Worm (Caenorhabditis elegans) whole organism, mixed stage, embryonic: ENCODE results near the gene ttll-4.

Experiments
- M03D4.4 ChIP-seq: sonication (generic microtip); optimal IDR thresholded peaks from 2 replicates; lab custom pipeline; 2017; ENCODE audit warnings: mild to moderate bottlenecking, missing genetic modification characterization, missing compliant biosample characterization
- blmp-1 ChIP-seq: fragments of 150-350 bp; optimal IDR thresholded peaks from 2 replicates; lab custom pipeline; 2014; ENCODE audit warnings: missing biosample characterization, missing genetic modification characterization
- ceh-39 ChIP-seq: fragments of 150-350 bp; optimal IDR thresholded peaks from 2 replicates; lab custom pipeline; 2014; ENCODE audit warnings: missing biosample characterization, missing genetic modification characterization
- ceh-43 ChIP-seq: fragments of 200-800 bp; sonication (Bioruptor generic); optimal IDR thresholded peaks from 2 replicates; lab custom pipeline; 2018; ENCODE audit warnings: mild to moderate bottlenecking, missing genetic modification characterization, moderate library complexity, missing compliant biosample characterization
- ces-1 ChIP-seq: fragments of 150-350 bp; optimal IDR thresholded peaks from 2 replicates; lab custom pipeline; 2014; ENCODE audit warnings: missing biosample characterization, missing genetic modification reagents, missing genetic modification characterization
- cnd-1 ChIP-seq: fragments of 200-800 bp; sonication (Bioruptor generic); optimal IDR thresholded peaks from 2 replicates; lab custom pipeline; 2018; ENCODE audit warnings: mild to moderate bottlenecking, missing genetic modification characterization, missing compliant biosample characterization
- drap-1 ChIP-seq: fragments of 200-800 bp; sonication (Bioruptor generic); optimal IDR thresholded peaks from 3 replicates; lab custom pipeline; 2018; ENCODE audit warnings: mild to moderate bottlenecking, missing genetic modification characterization, missing compliant biosample characterization
- elt-1 ChIP-seq: sonication (generic microtip); optimal IDR thresholded peaks from 2 replicates; lab custom pipeline; 2017; ENCODE audit warnings: missing genetic modification characterization, mild to moderate bottlenecking, missing compliant biosample characterization, antibody characterized with exemption, moderate library complexity, borderline replicate concordance; ENCODE audit not compliant: insufficient read depth
- ham-2 ChIP-seq: fragments of 200-800 bp; sonication (Bioruptor generic); optimal IDR thresholded peaks from 2 replicates; lab custom pipeline; 2018; ENCODE audit warnings: mild to moderate bottlenecking, missing genetic modification characterization, missing compliant biosample characterization
- lin-13 ChIP-seq: fragments of 150-350 bp; optimal IDR thresholded peaks from 2 replicates; lab custom pipeline; 2014; ENCODE audit warnings: missing biosample characterization, missing genetic modification characterization
- lin-32 ChIP-seq: fragments of 200-800 bp; sonication (Bioruptor generic); optimal IDR thresholded peaks from 2 replicates; lab custom pipeline; 2018; ENCODE audit warnings: mild to moderate bottlenecking, missing genetic modification characterization, missing compliant biosample characterization
- lsy-2 ChIP-seq: fragments of 150-350 bp; optimal IDR thresholded peaks from 2 replicates; lab custom pipeline; 2014; ENCODE audit warnings: missing biosample characterization, missing genetic modification characterization
- mab-5 ChIP-seq: fragments of 150-350 bp; optimal IDR thresholded peaks from 2 replicates; lab custom pipeline; 2014; ENCODE audit warnings: missing biosample characterization, missing genetic modification characterization
- mep-1 ChIP-seq: fragments of 150-350 bp; optimal IDR thresholded peaks from 2 replicates; lab custom pipeline; 2017; ENCODE audit warnings: missing biosample characterization, missing genetic modification reagents, missing genetic modification characterization, inconsistent platforms
- mls-2 ChIP-seq: sonication (generic microtip); optimal IDR thresholded peaks from 2 replicates; lab custom pipeline; 2016; ENCODE audit warnings: mild to moderate bottlenecking, missing genetic modification characterization, moderate library complexity, missing compliant biosample characterization
- nhr-12 ChIP-seq: fragments of 150-350 bp; optimal IDR thresholded peaks from 2 replicates; lab custom pipeline; 2014; ENCODE audit warnings: missing biosample characterization, missing genetic modification characterization
- nhr-2 ChIP-seq: fragments of 150-350 bp; optimal IDR thresholded peaks from 2 replicates; lab custom pipeline; 2014; ENCODE audit warnings: missing biosample characterization, missing genetic modification characterization
- nhr-237 ChIP-seq: fragments of 150-350 bp; optimal IDR thresholded peaks from 2 replicates; lab custom pipeline; 2014; ENCODE audit warnings: missing biosample characterization, missing genetic modification characterization
- nhr-28 ChIP-seq: fragments of 150-350 bp; optimal IDR thresholded peaks from 2 replicates; lab custom pipeline; 2014; ENCODE audit warnings: missing biosample characterization, missing genetic modification characterization
- nhr-76 ChIP-seq: sonication (generic microtip); optimal IDR thresholded peaks from 2 replicates; lab custom pipeline; 2017; ENCODE audit warnings: missing biosample characterization, missing genetic modification characterization
- pha-4 ChIP-seq: fragments of 150-350 bp; optimal IDR thresholded peaks from 2 replicates; lab custom pipeline; 2018; ENCODE audit warnings: missing biosample characterization, missing genetic modification reagents, missing genetic modification characterization
- sem-2 ChIP-seq: fragments of 200-800 bp; sonication (Bioruptor generic); optimal IDR thresholded peaks from 2 replicates; lab custom pipeline; 2018; ENCODE audit warnings: mild to moderate bottlenecking, missing genetic modification characterization, missing compliant biosample characterization
- snpc-4 ChIP-seq: fragments of 150-350 bp; optimal IDR thresholded peaks from 2 replicates; lab custom pipeline; 2014; ENCODE audit warnings: missing biosample characterization, missing genetic modification characterization
- sptf-1 ChIP-seq: sonication (generic microtip); optimal IDR thresholded peaks from 2 replicates; lab custom pipeline; 2017; ENCODE audit warnings: mild to moderate bottlenecking, missing genetic modification characterization, moderate library complexity, missing compliant biosample characterization
- tbx-8 ChIP-seq: fragments of 200-800 bp; sonication (Bioruptor generic); optimal IDR thresholded peaks from 2 replicates; lab custom pipeline; 2018; ENCODE audit warnings: mild to moderate bottlenecking, missing genetic modification characterization, moderate library complexity, missing compliant biosample characterization
- unc-120 ChIP-seq: sonication (generic microtip); optimal IDR thresholded peaks from 2 replicates; lab custom pipeline; 2017; ENCODE audit warnings: missing genetic modification characterization, missing compliant biosample characterization; ENCODE audit not compliant: poor library complexity, severe bottlenecking
- unc-39 ChIP-seq: fragments of 150-350 bp; optimal IDR thresholded peaks from 2 replicates; lab custom pipeline; 2014; ENCODE audit warnings: missing biosample characterization, missing genetic modification characterization
- unc-62 ChIP-seq: fragments of 150-350 bp; optimal IDR thresholded peaks from 2 replicates; lab custom pipeline; 2014; ENCODE audit warnings: missing biosample characterization, missing genetic modification reagents, missing genetic modification characterization
- zip-8 ChIP-seq: fragments of 150-350 bp; optimal IDR thresholded peaks from 2 replicates; lab custom pipeline; 2014; ENCODE audit warnings: missing biosample characterization, missing genetic modification characterization

ttll-4 gene

DNA sequence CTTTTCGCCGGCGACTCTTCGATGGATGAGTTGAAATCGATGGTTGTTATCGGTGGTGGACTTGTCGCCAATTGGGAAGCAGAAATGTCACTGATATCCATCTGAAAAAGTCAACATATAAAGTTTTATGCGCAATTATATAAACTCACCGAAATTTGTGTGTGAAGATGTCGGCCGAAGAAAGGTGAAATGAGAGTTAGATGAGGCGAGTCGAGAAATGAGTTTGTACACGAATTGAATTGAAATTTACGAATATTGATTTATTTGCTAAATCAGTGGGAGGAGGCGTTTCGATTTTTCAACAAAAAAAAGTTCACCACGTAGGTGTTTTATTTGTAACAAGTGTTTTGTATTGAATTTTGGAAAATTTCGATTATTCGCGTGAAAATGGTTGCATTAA, 22.6 kb upstream of the ttll-4 start, which contains the start of gene kel-10:
Gene kel-10 (minus strand): TSS at position 101 of the 400 bp plus-strand sequence.
- TF ChIP-seq lin-32 (GFP tag; lab: Kevin White, UChicago) (no peak), pha-4 (tag; lab: Kevin White, UChicago) (no peak), mls-2 (tag; lab: Kevin White, UChicago) (no peak)

- TF ChIP-seq cnd-1 (tag; lab: Kevin White, UChicago): no peak
- no peak for TF ChIP-seq unc-39 (tag; lab: Kevin White, UChicago)
- no peak for TF ChIP-seq ces-1 (GFP tag; lab: Kevin White, UChicago)
- no peak for TF ChIP-seq sptf-1
- TF ChIP-seq lin-32 (GFP tag; lab: Kevin White, UChicago): no peak
- TF ChIP-seq zip-8 (tag; lab: Kevin White, UChicago): no peak
- TF ChIP-seq ceh-39 (tag; lab: Kevin White, UChicago): no peak
- TF ChIP-seq mls-2 (tag; lab: Kevin White, UChicago): no peak
- TF ChIP-seq blmp-1 (tag; lab: Kevin White, UChicago): no peak
- TF ChIP-seq nhr-76: no peak
- no peak for TF ChIP-seq mab-5 (tag; lab: Kevin White, UChicago)
- TF ChIP-seq ham-2 (GFP tag; lab: Kevin White, UChicago): no peak
- TF ChIP-seq pha-4 (tag; lab: Kevin White, UChicago): no peak
- TF ChIP-seq nhr-2 (tag; lab: Kevin White, UChicago): no peak
- TF ChIP-seq unc-120 (tag; lab: Kevin White, UChicago): no peak
- TF ChIP-seq M03D4.4 (tag; lab: Kevin White, UChicago): no peak
- TF ChIP-seq sem-2 (GFP tag; lab: Kevin White, UChicago): no peak
- TF ChIP-seq lin-13 (tag; lab: Kevin White, UChicago): no peak
- no peak for TF ChIP-seq mep-1 (tag; lab: Kevin White, UChicago)
- TF ChIP-seq unc-62 (GFP tag; lab: Kevin White, UChicago): no peak
Observed at ce11 chrIII:10106390-10106789, 17.6 kb upstream of the ttll-4 start, which contains the start of gene srt-55. srt-55 (minus strand) TSS chrIII:10106490.

DNA sequence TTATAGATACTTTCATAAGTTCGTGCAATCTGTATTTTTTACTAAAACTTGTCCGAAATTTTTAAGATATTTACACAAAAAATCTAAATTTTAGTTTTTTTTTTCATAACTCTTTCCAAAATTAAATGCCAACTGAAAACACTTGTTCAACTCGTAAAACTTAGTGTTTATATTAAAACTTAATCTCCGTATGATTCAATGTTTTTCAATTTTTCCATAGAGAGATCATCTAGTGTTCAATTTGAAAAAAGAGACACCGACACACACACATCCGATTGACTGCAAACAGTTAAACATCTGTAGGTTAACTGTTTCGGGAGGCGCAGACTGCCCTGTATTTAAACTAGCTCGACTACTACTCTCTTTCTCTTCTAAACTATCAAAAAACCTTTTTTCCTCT, 15.0 kb upstream of the ttll-4 start, which contains the start of gene T16H12.9:
Gene T16H12.9 (plus strand): TSS at position 301 of the 400 bp plus-strand sequence.
- TF ChIP-seq mls-2 (tag; lab: Kevin White, UChicago) (no peak), lsy-2 (tag; lab: Kevin White, UChicago) (no peak), unc-62 (GFP tag; lab: Kevin White, UChicago) (no peak), elt-1 (tag; lab: Kevin White, UChicago) (no peak), lin-32 (GFP tag; lab: Kevin White, UChicago) (no peak), tbx-8 (GFP tag; lab: Kevin White, UChicago) (no peak), ham-2 (GFP tag; lab: Kevin White, UChicago) (no peak), cnd-1 (tag; lab: Kevin White, UChicago) (no peak), snpc-4 (tag; lab: Kevin White, UChicago) (no peak), nhr-237 (tag; lab: Kevin White, UChicago) (no peak)

ce11 chrIII:10112958-10113357, 11.0 kb upstream of the ttll-4 start, which contains the start of gene vps-29:
vps-29 (minus strand) TSS chrIII:10113058.
- TF ChIP-seq blmp-1 (tag; lab: Kevin White, UChicago) (no peak), mab-5 (tag; lab: Kevin White, UChicago) (no peak), unc-62 (GFP tag; lab: Kevin White, UChicago) (no peak), nhr-28 (no peak), snpc-4 (tag; lab: Kevin White, UChicago) (no peak), unc-39 (tag; lab: Kevin White, UChicago) (no peak), nhr-12 (no peak), lin-13 (tag; lab: Kevin White, UChicago) (no peak), drap-1 (GFP tag; lab: Kevin White, UChicago) (no peak)
- TF ChIP-seq, all 35 proteins: peak for 0

- TF ChIP-seq nhr-237 (tag; lab: Kevin White, UChicago): no peak
- no peak for TF ChIP-seq zip-8 (tag; lab: Kevin White, UChicago)
- no peak for TF ChIP-seq ceh-43 (GFP tag; lab: Kevin White, UChicago)
- no peak for TF ChIP-seq mep-1 (tag; lab: Kevin White, UChicago)
- TF ChIP-seq ces-1 (GFP tag; lab: Kevin White, UChicago): peak; percentile 73
- no peak for TF ChIP-seq nhr-12
- no peak for TF ChIP-seq pha-4 (tag; lab: Kevin White, UChicago)
- no peak for TF ChIP-seq blmp-1 (tag; lab: Kevin White, UChicago)
- TF ChIP-seq, all 35 proteins: peak for 1
Observed at ce11 chrIII:10114662-10115061, 9.3 kb upstream of the ttll-4 start, which contains the start of the genes ZK1128.1 and mett-10. ZK1128.1 (minus strand) TSS chrIII:10114760. mett-10 (plus strand) TSS chrIII:10115036.
